Worm (Caenorhabditis elegans) whole organism, dauer: ENCODE data around the gene rif-1.1.

Experiments used
- unc-62 ChIP-seq: sonication (generic microtip); optimal IDR thresholded peaks from 2 replicates; lab custom pipeline; 2017; ENCODE audit warnings: missing biosample characterization, missing genetic modification reagents, missing genetic modification characterization

The rif-1.1 gene

ce11 chrIV:17448319-17448718 lies 12.8 kb downstream of the rif-1.1 start:
- no peak for TF ChIP-seq unc-62 (GFP tag; lab: Kevin White, UChicago)

ce11 chrIV:17442503-17442902 lies 18.6 kb downstream of the rif-1.1 start, which contains the start of gene F11E6.11:
F11E6.11 (plus strand) TSS chrIV:17442827.
- no peak for TF ChIP-seq unc-62 (GFP tag; lab: Kevin White, UChicago)

DNA sequence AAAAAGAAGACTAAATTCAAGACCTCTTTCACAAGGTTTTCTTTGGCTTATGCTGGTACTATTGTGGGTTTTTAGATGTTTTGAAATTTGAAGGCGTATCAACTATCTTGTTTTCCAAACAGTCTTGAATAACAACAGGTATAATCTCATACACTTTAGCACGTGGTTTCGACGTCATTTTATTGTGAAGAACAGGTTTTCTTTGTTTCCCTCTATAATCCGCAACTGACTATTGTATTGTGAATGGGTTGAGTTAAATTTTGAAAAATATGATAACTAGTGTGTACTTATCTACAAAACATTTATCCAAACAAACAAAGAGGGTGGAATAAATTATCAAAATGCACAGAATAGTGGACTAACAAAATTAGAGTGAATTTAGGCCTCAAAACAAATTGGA lies 19.8 kb downstream of the rif-1.1 start:
- TF ChIP-seq unc-62 (GFP tag; lab: Kevin White, UChicago), result no peak

ce11 chrIV:17440417-17440816 lies 20.7 kb downstream of the rif-1.1 start, which contains the start of gene F08A7.1:
F08A7.1 (plus strand) TSS chrIV:17440607.
- TF ChIP-seq unc-62 (GFP tag; lab: Kevin White, UChicago), result no peak

- no peak for TF ChIP-seq unc-62 (GFP tag; lab: Kevin White, UChicago)
These were observed 21.1 kb downstream of the rif-1.1 start, which contains the start of gene C06A12.19 for ce11 chrIV:17440001-17440400. C06A12.19 (minus strand) TSS chrIV:17440101.

- no peak for TF ChIP-seq unc-62 (GFP tag; lab: Kevin White, UChicago)
These were observed 24.0 kb downstream of the rif-1.1 start, which contains the start of gene C06A12.8 for ce11 chrIV:17437038-17437437. C06A12.8 (plus strand) TSS chrIV:17437338.

DNA sequence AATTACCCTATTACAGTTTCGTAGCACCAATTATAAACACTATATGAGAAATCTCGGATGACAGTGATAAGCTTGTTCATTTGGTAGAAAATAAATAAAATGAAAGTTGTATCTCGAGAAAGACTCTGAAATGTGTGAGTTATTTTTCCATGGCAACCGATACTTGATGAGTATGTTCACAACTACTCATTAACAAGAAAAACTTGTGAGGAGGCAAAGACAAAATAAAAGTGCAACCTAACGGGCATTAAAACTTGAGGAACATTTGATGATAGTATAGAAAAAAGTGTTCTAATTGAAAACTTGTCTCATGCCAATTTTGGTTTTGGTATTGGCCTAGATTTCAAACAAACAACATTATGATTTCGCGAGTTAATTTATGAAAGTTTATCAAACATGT lies 24.5 kb downstream of the rif-1.1 start, which contains the start of gene gcy-27:
Gene gcy-27, minus strand, starts transcription at position 101 of the 400 bp plus-strand sequence.
- no peak for TF ChIP-seq unc-62 (GFP tag; lab: Kevin White, UChicago)

DNA sequence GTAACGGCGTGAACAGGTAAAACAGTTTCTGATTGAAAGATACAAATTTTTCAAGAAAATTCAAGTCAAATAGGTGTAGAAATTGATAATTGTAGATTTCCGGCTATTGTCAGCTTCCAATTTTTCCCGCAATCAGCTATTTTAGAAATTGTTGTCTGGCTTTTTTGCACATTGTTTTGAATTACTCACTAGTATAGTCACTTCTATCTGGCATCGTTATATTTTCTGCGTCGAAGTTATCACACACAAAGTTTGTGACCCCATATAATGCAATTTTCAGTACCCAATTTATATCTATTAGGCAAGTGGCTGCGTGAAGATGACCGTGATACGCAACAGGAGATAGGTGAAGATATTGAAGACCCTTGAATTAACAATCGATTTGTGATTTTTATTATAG lies 25.8 kb downstream of the rif-1.1 start:
- no peak for TF ChIP-seq unc-62 (GFP tag; lab: Kevin White, UChicago)

ce11 chrIV:17432223-17432826 lies 28.7 kb downstream of the rif-1.1 start:
- TF ChIP-seq unc-62 (GFP tag; lab: Kevin White, UChicago), result no peak

DNA sequence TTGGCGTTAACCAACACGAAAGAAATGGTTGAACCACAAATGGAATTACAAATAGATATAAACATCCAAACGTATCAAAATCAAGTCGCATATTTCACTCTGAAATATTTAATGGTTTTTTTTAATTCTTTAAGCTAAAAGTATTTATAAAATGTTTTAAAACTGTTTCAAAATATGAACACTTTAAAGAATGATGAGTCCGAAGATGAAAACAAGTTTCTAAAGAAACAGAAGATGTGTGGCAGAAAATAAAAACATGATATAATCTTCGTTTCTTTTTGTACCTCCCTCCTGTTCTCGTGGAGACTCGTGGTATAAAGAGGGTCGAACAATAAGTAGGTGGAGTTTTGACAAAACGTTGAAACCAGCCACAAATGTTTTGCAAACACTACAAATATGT lies 29.8 kb downstream of the rif-1.1 start, which contains the start of gene lact-6:
Gene lact-6, minus strand, starts transcription at position 101 of the 400 bp plus-strand sequence.
- no peak for TF ChIP-seq unc-62 (GFP tag; lab: Kevin White, UChicago)

DNA sequence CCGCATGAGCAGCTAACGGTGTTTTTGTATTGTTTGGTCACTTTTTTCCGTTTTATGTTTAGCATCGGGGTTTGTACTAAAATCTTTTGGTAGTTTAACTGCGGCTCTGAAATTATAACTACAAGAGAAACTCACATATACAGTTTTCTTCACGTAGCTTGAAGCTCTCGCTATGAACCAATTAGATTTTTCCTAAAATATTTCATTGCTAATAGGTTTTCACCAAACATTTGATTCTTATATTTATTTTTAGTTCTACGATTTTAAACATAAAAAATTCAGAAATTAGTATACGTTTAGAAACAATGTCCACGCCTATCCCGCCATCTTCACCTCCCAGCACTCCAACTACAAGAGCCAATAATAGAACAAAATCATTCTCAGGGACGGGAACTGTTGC lies 33.6 kb downstream of the rif-1.1 start, which contains the start of gene C06A12.3:
Gene C06A12.3, plus strand, starts transcription at position 301 of the 400 bp plus-strand sequence.
- no peak for TF ChIP-seq unc-62 (GFP tag; lab: Kevin White, UChicago)

- TF ChIP-seq unc-62 (GFP tag; lab: Kevin White, UChicago), result no peak
These were observed 34.1 kb downstream of the rif-1.1 start for ce11 chrIV:17426970-17427369.

ce11 chrIV:17417723-17418122 lies 43.3 kb downstream of the rif-1.1 start, which contains the start of gene npr-26:
npr-26 (minus strand) TSS chrIV:17417823.
- TF ChIP-seq unc-62 (GFP tag; lab: Kevin White, UChicago), result no peak

DNA sequence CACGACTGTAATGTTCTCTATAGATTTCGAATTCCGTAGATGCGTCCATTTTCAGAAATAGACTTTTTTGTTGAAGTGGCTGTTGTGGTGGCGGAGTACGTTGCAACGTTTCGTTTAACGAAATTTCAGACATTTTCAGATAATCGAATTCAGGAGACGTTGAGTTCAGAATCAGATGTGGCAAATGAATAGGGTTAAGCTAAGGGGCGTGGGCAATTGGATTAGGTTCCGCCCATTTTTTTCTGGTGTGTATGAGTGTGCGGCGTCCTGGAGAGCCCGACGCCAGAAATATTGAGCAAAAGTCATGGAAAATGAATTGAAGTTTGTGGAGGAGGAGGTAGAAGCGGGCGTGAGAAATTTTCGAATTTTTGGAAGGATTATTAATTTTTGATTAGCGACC lies 47.7 kb downstream of the rif-1.1 start:
- no peak for TF ChIP-seq unc-62 (GFP tag; lab: Kevin White, UChicago)
